Worm (Caenorhabditis elegans) whole organism, young adult: ENCODE measurements around the gene pitr-6.

Source experiments
- B0261.1 ChIP-seq: sonication (generic microtip); optimal IDR thresholded peaks from 2 replicates; lab custom pipeline; 2016; ENCODE audit warnings: mild to moderate bottlenecking, missing genetic modification characterization, moderate library complexity, missing compliant biosample characterization
- D2030.7 ChIP-seq: fragments of 200-800 bp; sonication (Bioruptor generic); IDR thresholded peaks from 2 replicates; pipeline ENCODE4 v1.3.6; 2022; ENCODE audit warnings: missing genetic modification reagents, missing genetic modification characterization, missing compliant biosample characterization
- F37B4.10 ChIP-seq: fragments of 200-800 bp; sonication (Bioruptor generic); IDR thresholded peaks from 2 replicates; pipeline ENCODE4 v1.3.6; 2022; ENCODE audit warnings: missing genetic modification characterization, missing compliant biosample characterization
- F49E8.2 ChIP-seq: sonication (generic microtip); optimal IDR thresholded peaks from 3 replicates; lab custom pipeline; 2017; ENCODE audit warnings: missing genetic modification characterization, mild to moderate bottlenecking, missing compliant biosample characterization, antibody characterized with exemption, moderate library complexity; ENCODE audit not compliant: insufficient read depth
- F55B11.4 ChIP-seq: sonication (generic microtip); optimal IDR thresholded peaks from 2 replicates; lab custom pipeline; 2016; ENCODE audit warnings: missing compliant biosample characterization, missing genetic modification characterization, borderline replicate concordance; ENCODE audit not compliant: insufficient read depth
- K11D2.4 ChIP-seq: fragments of 200-800 bp; sonication (Bioruptor generic); IDR thresholded peaks from 2 replicates; pipeline ENCODE4 v1.3.6; 2022; ENCODE audit warnings: missing genetic modification reagents, missing genetic modification characterization, missing compliant biosample characterization
- Y53F4B.3 ChIP-seq: fragments of 200-800 bp; sonication (Bioruptor generic); IDR thresholded peaks from 2 replicates; pipeline ENCODE4 v1.3.6; 2022; ENCODE audit warnings: missing genetic modification reagents, missing genetic modification characterization, missing compliant biosample characterization
- Y79H2A.3 ChIP-seq: fragments of 200-800 bp; sonication (Bioruptor generic); conservative IDR thresholded peaks from 2 replicates; pipeline ENCODE4 v1.3.6; 2022; ENCODE audit warnings: missing genetic modification reagents, missing genetic modification characterization, missing compliant biosample characterization
- Y95B8A.8 ChIP-seq: fragments of 200-800 bp; sonication (Bioruptor generic); IDR thresholded peaks from 2 replicates; pipeline ENCODE4 v1.3.6; 2022; ENCODE audit warnings: missing genetic modification reagents, missing genetic modification characterization, missing compliant biosample characterization
- athp-1 ChIP-seq: sonication (generic microtip); optimal IDR thresholded peaks from 2 replicates; lab custom pipeline; 2017; ENCODE audit warnings: mild to moderate bottlenecking, missing genetic modification characterization, missing compliant biosample characterization
- attf-3 ChIP-seq: fragments of 200-800 bp; sonication (Bioruptor generic); conservative IDR thresholded peaks from 2 replicates; pipeline ENCODE4 v1.3.6; 2022; ENCODE audit warnings: missing genetic modification reagents, missing genetic modification characterization, missing compliant biosample characterization
- attf-5 ChIP-seq: fragments of 200-800 bp; sonication (Bioruptor generic); optimal IDR thresholded peaks from 2 replicates; lab custom pipeline; 2018; ENCODE audit warnings: mild to moderate bottlenecking, missing genetic modification characterization, missing compliant biosample characterization
- attf-6 ChIP-seq: fragments of 200-800 bp; sonication (Bioruptor generic); IDR thresholded peaks from 2 replicates; pipeline ENCODE4 v1.3.6; 2022; ENCODE audit warnings: missing genetic modification reagents, missing genetic modification characterization, missing compliant biosample characterization
- cebp-1 ChIP-seq, 2 experiments: fragments of 200-800 bp in 1 of 2; sonication (Bioruptor generic) in 1 of 2; sonication (generic microtip) in 1 of 2; IDR thresholded peaks in 1 of 2; optimal IDR thresholded peaks in 1 of 2; 2 replicates each; pipeline versions ENCODE4 v1.3.6 to Lab custom; 2017 to 2022; ENCODE audit warnings: missing compliant biosample characterization in 2 of 2, missing genetic modification characterization in 2 of 2, mild to moderate bottlenecking in 1 of 2, missing genetic modification reagents in 1 of 2, moderate library complexity in 1 of 2
- ceh-100 ChIP-seq: fragments of 200-800 bp; sonication (Bioruptor generic); IDR thresholded peaks from 2 replicates; pipeline ENCODE4 v1.3.6; 2022; ENCODE audit warnings: missing genetic modification reagents, missing genetic modification characterization, missing compliant biosample characterization
- ceh-40 ChIP-seq: fragments of 200-800 bp; sonication (Bioruptor generic); IDR thresholded peaks from 2 replicates; pipeline ENCODE4 v1.3.6; 2022; ENCODE audit warnings: missing genetic modification characterization, missing compliant biosample characterization
- ceh-79 ChIP-seq: sonication (generic microtip); optimal IDR thresholded peaks from 2 replicates; lab custom pipeline; 2017; ENCODE audit warnings: mild to moderate bottlenecking, missing genetic modification characterization, missing compliant biosample characterization
- efl-1 ChIP-seq: fragments of 150-350 bp; optimal IDR thresholded peaks from 2 replicates; lab custom pipeline; 2014; ENCODE audit warnings: missing biosample characterization, missing genetic modification reagents, missing genetic modification characterization
- ets-4 ChIP-seq: fragments of 200-800 bp; sonication (Bioruptor generic); optimal IDR thresholded peaks from 2 replicates; lab custom pipeline; 2018; ENCODE audit warnings: mild to moderate bottlenecking, missing genetic modification characterization, missing compliant biosample characterization
- him-1 ChIP-seq: sonication (generic microtip); optimal IDR thresholded peaks from 2 replicates; lab custom pipeline; 2016; ENCODE audit warnings: missing genotype, missing genetic modification reagents, missing genetic modification characterization, missing compliant biosample characterization
- hlh-26 ChIP-seq: fragments of 200-800 bp; sonication (Bioruptor generic); conservative IDR thresholded peaks from 2 replicates; pipeline ENCODE4 v1.3.6; 2022; ENCODE audit warnings: missing genetic modification reagents, missing genetic modification characterization, missing compliant biosample characterization
- hmg-1.2 ChIP-seq: fragments of 200-800 bp; sonication (Bioruptor generic); IDR thresholded peaks from 2 replicates; pipeline ENCODE4 v1.3.6; 2022; ENCODE audit warnings: missing genetic modification reagents, missing genetic modification characterization, missing compliant biosample characterization
- hmg-20 ChIP-seq: fragments of 200-800 bp; sonication (Bioruptor generic); IDR thresholded peaks from 2 replicates; pipeline ENCODE4 v1.3.6; 2022; ENCODE audit warnings: missing genetic modification reagents, missing genetic modification characterization, missing compliant biosample characterization
- hsf-1 ChIP-seq: fragments of 200-800 bp; sonication (Bioruptor generic); IDR thresholded peaks from 2 replicates; pipeline ENCODE4 v1.3.6; 2022; ENCODE audit warnings: missing genetic modification reagents, missing genetic modification characterization, missing compliant biosample characterization
- lin-26 ChIP-seq: fragments of 200-800 bp; sonication (Bioruptor generic); IDR thresholded peaks from 2 replicates; pipeline ENCODE4 v1.3.6; 2022; ENCODE audit warnings: missing genetic modification reagents, missing genetic modification characterization, missing compliant biosample characterization
- lin-40 ChIP-seq: sonication (generic microtip); optimal IDR thresholded peaks from 2 replicates; lab custom pipeline; 2016; ENCODE audit warnings: missing genetic modification characterization, mild to moderate bottlenecking, missing compliant biosample characterization, missing genotype, missing genetic modification reagents
- lin-54 ChIP-seq: fragments of 200-800 bp; sonication (Bioruptor generic); optimal IDR thresholded peaks from 2 replicates; lab custom pipeline; 2018; ENCODE audit warnings: mild to moderate bottlenecking, missing genetic modification characterization, missing compliant biosample characterization
- lir-1 ChIP-seq: fragments of 200-800 bp; sonication (Bioruptor generic); conservative IDR thresholded peaks from 2 replicates; pipeline ENCODE4 v1.3.6; 2022; ENCODE audit warnings: missing genetic modification reagents, missing genetic modification characterization, missing compliant biosample characterization
- lsl-1 ChIP-seq: fragments of 200-800 bp; sonication (Bioruptor generic); optimal IDR thresholded peaks from 2 replicates; lab custom pipeline; 2018; ENCODE audit warnings: mild to moderate bottlenecking, missing genetic modification characterization, moderate library complexity, missing compliant biosample characterization
- lsy-27 ChIP-seq: sonication (generic microtip); optimal IDR thresholded peaks from 2 replicates; lab custom pipeline; 2017; ENCODE audit warnings: missing genetic modification characterization, mild to moderate bottlenecking, missing compliant biosample characterization, antibody characterized with exemption, missing genotype, borderline replicate concordance; ENCODE audit not compliant: insufficient read depth
- madf-6 ChIP-seq: fragments of 200-800 bp; sonication (Bioruptor generic); IDR thresholded peaks from 2 replicates; pipeline ENCODE4 v1.3.6; 2022; ENCODE audit warnings: missing genetic modification reagents, missing genetic modification characterization, missing compliant biosample characterization
- madf-8 ChIP-seq: fragments of 200-800 bp; sonication (Bioruptor generic); conservative IDR thresholded peaks from 2 replicates; pipeline ENCODE4 v1.3.6; 2022; ENCODE audit warnings: missing genetic modification reagents, missing genetic modification characterization, missing compliant biosample characterization
- mcd-1 ChIP-seq: fragments of 200-800 bp; sonication (Bioruptor generic); IDR thresholded peaks from 2 replicates; pipeline ENCODE4 v1.3.6; 2022; ENCODE audit warnings: missing genetic modification reagents, missing genetic modification characterization, missing compliant biosample characterization
- nhr-179 ChIP-seq: sonication (generic microtip); optimal IDR thresholded peaks from 2 replicates; lab custom pipeline; 2016; ENCODE audit warnings: mild to moderate bottlenecking, missing genetic modification characterization, missing compliant biosample characterization
- pbrm-1 ChIP-seq: fragments of 200-800 bp; sonication (Bioruptor generic); IDR thresholded peaks from 2 replicates; pipeline ENCODE4 v1.3.6; 2022; ENCODE audit warnings: missing genetic modification reagents, missing genetic modification characterization, missing compliant biosample characterization
- pha-4 ChIP-seq: fragments of 150-350 bp; sonication (generic microtip); optimal IDR thresholded peaks from 2 replicates; lab custom pipeline; 2014; ENCODE audit warnings: missing biosample characterization, missing genetic modification reagents, missing genetic modification characterization
- rpc-1 ChIP-seq, 2 experiments: fragments of 150-350 bp in 1 of 2; sonication (generic microtip) in 1 of 2; optimal IDR thresholded peaks; 2 replicates each; lab custom pipeline; 2014 to 2018; ENCODE audit warnings: missing biosample characterization in 1 of 2, missing genetic modification characterization in 1 of 2, missing genetic modification reagents in 1 of 2, missing genotype in 1 of 2
- sdz-38 ChIP-seq: sonication (generic microtip); optimal IDR thresholded peaks from 2 replicates; lab custom pipeline; 2016; ENCODE audit warnings: missing genotype, missing genetic modification characterization, missing compliant biosample characterization
- snpc-1.1 ChIP-seq: sonication (generic microtip); optimal IDR thresholded peaks from 2 replicates; lab custom pipeline; 2017; ENCODE audit warnings: missing genetic modification characterization, mild to moderate bottlenecking, missing compliant biosample characterization, antibody characterized with exemption, moderate library complexity, missing genotype, missing genetic modification reagents; ENCODE audit not compliant: insufficient read depth
- snpc-4 ChIP-seq, 5 experiments: fragments of 150-350 bp in 1 of 5; sonication (generic microtip) in 4 of 5; optimal IDR thresholded peaks; 2 replicates each; lab custom pipeline; 2014 to 2018; ENCODE audit warnings: missing genetic modification characterization in 5 of 5, missing biosample characterization in 3 of 5, antibody characterized with exemption in 2 of 5, mild to moderate bottlenecking in 2 of 5, missing compliant biosample characterization in 2 of 5, missing genotype in 2 of 5, moderate library complexity in 2 of 5, missing genetic modification reagents in 1 of 5
- tbp1 ChIP-seq: fragments of 200-800 bp; sonication (Bioruptor generic); optimal IDR thresholded peaks from 2 replicates; lab custom pipeline; 2018; ENCODE audit warnings: mild to moderate bottlenecking, missing genetic modification characterization, missing compliant biosample characterization
- unc-130 ChIP-seq: sonication (generic microtip); optimal IDR thresholded peaks from 2 replicates; lab custom pipeline; 2016; ENCODE audit warnings: missing genetic modification reagents, missing genetic modification characterization, missing compliant biosample characterization
- zfh-2 ChIP-seq: fragments of 200-800 bp; sonication (Bioruptor generic); conservative IDR thresholded peaks from 2 replicates; pipeline ENCODE4 v1.3.6; 2022; ENCODE audit warnings: missing genetic modification reagents, missing genetic modification characterization, missing compliant biosample characterization
- ztf-28 ChIP-seq: fragments of 200-800 bp; sonication (Bioruptor generic); IDR thresholded peaks from 2 replicates; pipeline ENCODE4 v1.3.6; 2022; ENCODE audit warnings: missing genetic modification reagents, missing genetic modification characterization, missing compliant biosample characterization
- ztf-3 ChIP-seq: fragments of 200-800 bp; sonication (Bioruptor generic); optimal IDR thresholded peaks from 2 replicates; lab custom pipeline; 2018; ENCODE audit warnings: mild to moderate bottlenecking, missing genetic modification characterization, missing compliant biosample characterization

The pitr-6 gene

DNA sequence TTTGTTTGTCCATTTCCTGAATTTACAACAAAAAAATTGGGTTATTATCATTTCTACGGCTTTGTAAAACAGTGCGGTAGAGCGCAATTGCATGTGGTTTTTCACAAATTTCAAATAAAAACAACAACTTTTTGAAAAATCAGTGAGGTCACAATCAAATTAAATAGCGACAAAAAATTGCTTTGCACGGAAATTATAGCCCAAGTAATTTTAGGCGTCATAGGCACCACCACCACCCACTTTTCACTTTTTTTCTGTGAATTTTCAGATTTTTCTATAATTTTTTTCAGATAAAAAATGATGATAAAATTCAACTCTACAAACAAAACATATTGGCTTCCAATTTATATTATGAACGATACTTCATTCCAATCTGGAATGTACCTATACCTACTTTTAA lies 12.1 kb downstream of the pitr-6 start, which contains the start of gene sre-38:
Gene sre-38 (plus strand): TSS at position 301 of the 400 bp plus-strand sequence.
- TF ChIP-seq ztf-3 (GFP tag; lab: Kevin White, UChicago) (no peak), F37B4.10 (GFP tag; lab: Robert Waterston, UW) (no peak), nhr-179 (tag; lab: Kevin White, UChicago) (no peak), lin-40 (tag; lab: Kevin White, UChicago) (no peak), madf-6 (GFP tag; lab: Robert Waterston, UW) (no peak), lsy-27 (tag; lab: Kevin White, UChicago) (no peak), rpc-1 (optimal IDR thresholded peaks at IDR 0.05; lab: Kevin White, UChicago) (no peak), rpc-1 (tag; optimal IDR thresholded peaks at IDR 0.05; lab: Kevin White, UChicago) (no peak), F55B11.4 (tag; lab: Kevin White, UChicago) (no peak), hsf-1 (GFP tag; lab: Robert Waterston, UW) (no peak), zfh-2 (no peak), sdz-38 (no peak), ceh-79 (no peak), hmg-20 (GFP tag; lab: Robert Waterston, UW) (no peak), attf-6 (GFP tag; lab: Robert Waterston, UW) (no peak), Y95B8A.8 (no peak), Y79H2A.3 (no peak), B0261.1 (tag; lab: Kevin White, UChicago) (no peak), lin-26 (no peak), F49E8.2 (no peak), lir-1 (GFP tag; lab: Robert Waterston, UW) (no peak)

- TF ChIP-seq hmg-1.2 (GFP tag; lab: Robert Waterston, UW) (peak; percentile 100), snpc-1.1 (peak; percentile 39), madf-8 (peak; percentile 32; the same call in 1 of the 2 replicates), pha-4 (tag; lab: Kevin White, UChicago) (peak; percentile 44), Y79H2A.3 (no peak), tbp1 (peak; percentile 56), hlh-26 (GFP tag; lab: Robert Waterston, UW) (no peak), ceh-40 (no peak), F49E8.2 (peak; percentile 41), ztf-28 (no peak), mcd-1 (GFP tag; lab: Robert Waterston, UW) (peak; percentile 98), ceh-100 (no peak; the same call in 1 of the 2 replicates), athp-1 (tag; lab: Kevin White, UChicago) (peak; percentile 25), attf-5 (GFP tag; lab: Kevin White, UChicago) (peak; percentile 73), efl-1 (peak; percentile 87), unc-130 (GFP tag; lab: Kevin White, UChicago) (no peak), lsl-1 (GFP tag; lab: Kevin White, UChicago) (peak; percentile 66), Y53F4B.3 (GFP tag; lab: Robert Waterston, UW) (no peak), cebp-1 (GFP tag; IDR thresholded peaks at IDR 0.05; lab: Robert Waterston, UW) (no peak), cebp-1 (tag; optimal IDR thresholded peaks at IDR 0.05; lab: Kevin White, UChicago) (no peak), D2030.7 (GFP tag; lab: Robert Waterston, UW) (peak; percentile 28; the same call in 1 of the 2 replicates), snpc-4 (GFP tag; optimal IDR thresholded peaks at IDR 0.05; lab: Kevin White, UChicago) (no peak), snpc-4 (tag; optimal IDR thresholded peaks at IDR 0.05; lab: Kevin White, UChicago) (peak in 3 of 4 experiments; percentile 1 to 60 (median 33)), lin-54 (peak; percentile 97), madf-6 (GFP tag; lab: Robert Waterston, UW) (peak; percentile 79), K11D2.4 (GFP tag; lab: Robert Waterston, UW) (peak; percentile 52; the same call in 1 of the 2 replicates), attf-3 (GFP tag; lab: Robert Waterston, UW) (peak; percentile 38; the same call in 1 of the 2 replicates), hsf-1 (GFP tag; lab: Robert Waterston, UW) (peak; percentile 53), pbrm-1 (peak; percentile 66; the same call in 1 of the 2 replicates), him-1 (tag; lab: Kevin White, UChicago) (no peak), ets-4 (GFP tag; lab: Kevin White, UChicago) (no peak)
Measured at ce11 chrII:12459422-12459821, 14.3 kb downstream of the pitr-6 start, which contains the start of gene tag-281. TSS of gene tag-281 (plus strand) at chrII:12459761.
